Fruit fly (Drosophila melanogaster) Kc167 (cell line): ENCODE data around the gene CG31294.

Source experiments
- Myc ChIP-seq: fragments of >200 bp; optimal IDR thresholded peaks from 2 replicates; lab custom pipeline; 2017; ENCODE audit warnings: missing external identifiers
- Sin3A ChIP-seq: fragments of >200 bp; optimal IDR thresholded peaks from 2 replicates; lab custom pipeline; 2018; ENCODE audit warnings: missing external identifiers
- h ChIP-seq: fragments of >200 bp; optimal IDR thresholded peaks from 3 replicates; lab custom pipeline; 2018; ENCODE audit warnings: missing external identifiers
- insv ChIP-seq: fragments of >200 bp; optimal IDR thresholded peaks from 3 replicates; lab custom pipeline; 2018; ENCODE audit warnings: missing external identifiers
- psq ChIP-seq: fragments of >200 bp; optimal IDR thresholded peaks from 2 replicates; lab custom pipeline; 2017; ENCODE audit warnings: missing external identifiers
- ttk ChIP-seq: sonication (Bioruptor generic); optimal IDR thresholded peaks from 2 replicates; lab custom pipeline; 2017; ENCODE audit warnings: missing external identifiers

The CG31294 gene

DNA sequence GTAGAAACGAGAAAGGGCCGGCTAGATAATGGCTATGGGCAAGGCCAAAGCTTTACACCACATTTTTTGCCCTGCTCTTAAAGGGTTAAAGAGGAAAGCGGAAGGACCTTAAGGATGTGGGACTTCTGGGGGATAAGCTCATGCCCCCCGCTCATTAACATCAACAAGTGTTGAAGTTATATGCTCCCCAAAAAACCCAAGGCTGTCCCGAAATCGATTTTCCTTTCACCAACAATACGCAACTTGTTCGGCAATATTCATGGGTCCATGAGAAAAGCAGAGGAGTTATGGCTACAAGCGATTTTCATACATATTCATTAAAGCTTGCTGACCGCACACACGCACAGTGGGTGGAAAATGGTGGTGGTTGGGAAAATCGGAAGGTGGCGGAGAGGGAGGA is 35.7 kb downstream of the CG31294 start:
- TF ChIP-seq insv (lab: Kevin White, UChicago) (no peak), Myc (no peak), ttk (lab: Kevin White, UChicago) (no peak), Sin3A (no peak), psq (lab: Kevin White, UChicago) (no peak), h (no peak)

DNA sequence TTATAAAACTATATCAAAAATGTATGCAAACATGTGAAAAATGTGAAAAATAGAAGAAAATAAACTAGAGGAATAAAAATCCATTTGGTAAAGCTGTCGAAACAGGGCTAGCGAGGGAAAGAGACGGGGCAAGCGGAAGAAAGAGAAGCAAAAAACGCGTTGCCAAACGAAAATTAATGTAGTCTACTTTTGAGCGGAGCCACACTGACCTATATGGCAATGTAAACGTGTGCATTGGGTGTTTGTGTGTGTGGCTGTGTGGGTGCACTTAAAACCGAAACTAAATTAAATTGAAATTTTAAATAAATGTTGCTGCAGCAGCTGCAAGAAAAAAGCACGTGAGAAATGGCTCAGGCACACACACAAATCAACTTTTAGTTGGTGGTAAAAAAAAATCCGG is 36.4 kb downstream of the CG31294 start:
- TF ChIP-seq Sin3A (no peak), psq (lab: Kevin White, UChicago) (no peak), insv (lab: Kevin White, UChicago) (no peak), Myc (no peak), h (no peak), ttk (lab: Kevin White, UChicago) (no peak)

DNA sequence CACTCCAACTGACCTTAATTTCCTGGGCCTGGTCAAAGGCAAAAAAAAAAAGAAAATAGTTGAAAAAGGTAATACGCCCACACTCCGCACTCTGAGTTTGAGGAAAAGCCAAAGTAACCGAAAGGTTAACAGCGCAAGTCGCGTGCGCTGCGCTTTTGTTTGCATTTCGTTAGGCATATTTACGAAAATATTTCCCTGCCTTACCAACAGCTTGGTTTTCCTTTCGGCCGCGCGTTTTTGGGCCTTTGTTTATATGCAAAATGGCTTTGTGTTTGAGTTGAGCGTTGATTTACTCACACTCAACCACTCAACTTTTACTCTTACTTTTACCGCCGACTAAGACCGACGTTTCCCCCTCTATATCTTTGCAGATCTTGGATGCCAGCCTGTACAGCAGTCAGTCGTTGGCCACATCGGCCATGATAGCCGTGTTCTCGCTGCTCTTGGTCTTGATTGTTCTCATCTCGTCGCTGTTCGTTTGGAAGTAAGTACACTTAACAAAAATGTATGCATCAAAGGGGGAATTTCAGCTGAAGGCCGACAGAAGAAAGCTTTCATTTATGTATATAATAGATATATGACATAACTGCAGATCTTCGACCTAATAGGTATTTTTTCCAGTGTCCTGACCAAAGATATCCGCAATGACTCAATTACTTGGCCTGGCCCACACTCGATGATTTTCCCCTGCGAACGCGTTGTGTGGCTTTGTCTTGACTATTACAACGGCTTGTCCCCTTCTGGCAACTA is 37.4 kb downstream of the CG31294 start:
- TF ChIP-seq Myc: no peak
- no peak for TF ChIP-seq psq (lab: Kevin White, UChicago)
- TF ChIP-seq ttk (lab: Kevin White, UChicago): no peak
- TF ChIP-seq insv (lab: Kevin White, UChicago): no peak
- no peak for TF ChIP-seq h
- TF ChIP-seq Sin3A: no peak

DNA sequence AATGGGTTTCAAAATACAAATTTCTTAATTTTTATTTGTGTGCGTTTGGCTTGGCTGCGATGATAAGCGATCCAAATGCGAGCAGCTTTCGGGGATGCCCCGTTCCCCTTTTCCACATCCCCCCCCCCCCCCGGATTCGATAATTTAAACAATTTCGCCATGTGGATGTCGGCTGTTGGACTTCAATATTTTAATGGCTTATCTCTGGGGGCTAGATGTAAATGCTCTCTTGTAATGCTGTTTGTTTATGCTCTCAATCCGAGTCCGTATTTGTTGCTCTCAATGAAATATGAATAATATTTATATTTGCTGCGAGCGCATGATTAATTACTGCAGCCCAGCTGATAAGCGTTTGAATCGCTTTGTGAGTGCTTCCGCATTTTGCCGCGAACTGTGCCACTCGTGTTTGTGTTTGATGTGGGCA is 38.8 kb downstream of the CG31294 start:
- no peak for TF ChIP-seq ttk (lab: Kevin White, UChicago)

DNA sequence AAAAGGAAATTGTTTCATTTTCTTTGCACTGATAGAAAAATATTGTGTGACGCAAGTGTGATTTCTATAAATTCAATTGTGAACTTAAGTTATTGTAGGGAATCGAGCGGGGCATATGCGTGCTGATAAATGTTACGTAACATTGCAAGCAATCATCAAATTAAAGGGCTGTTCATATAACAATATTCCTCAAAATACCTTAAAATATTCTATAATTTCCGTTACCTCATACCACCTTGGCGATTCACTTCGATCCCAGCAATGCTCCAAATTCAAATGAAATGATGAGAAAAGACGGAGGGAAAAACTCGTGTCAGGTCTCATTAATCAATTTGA is 39.3 kb downstream of the CG31294 start:
- TF ChIP-seq h (no peak), psq (lab: Kevin White, UChicago) (no peak), Myc (no peak), Sin3A (no peak), insv (lab: Kevin White, UChicago) (no peak), ttk (lab: Kevin White, UChicago) (no peak)

dm6 chr3R:15676186-15677073 is 40.0 kb downstream of the CG31294 start:
- no peak for TF ChIP-seq psq (lab: Kevin White, UChicago)
- TF ChIP-seq Sin3A: no peak
- TF ChIP-seq insv (lab: Kevin White, UChicago): no peak
- no peak for TF ChIP-seq Myc
- TF ChIP-seq h: no peak

DNA sequence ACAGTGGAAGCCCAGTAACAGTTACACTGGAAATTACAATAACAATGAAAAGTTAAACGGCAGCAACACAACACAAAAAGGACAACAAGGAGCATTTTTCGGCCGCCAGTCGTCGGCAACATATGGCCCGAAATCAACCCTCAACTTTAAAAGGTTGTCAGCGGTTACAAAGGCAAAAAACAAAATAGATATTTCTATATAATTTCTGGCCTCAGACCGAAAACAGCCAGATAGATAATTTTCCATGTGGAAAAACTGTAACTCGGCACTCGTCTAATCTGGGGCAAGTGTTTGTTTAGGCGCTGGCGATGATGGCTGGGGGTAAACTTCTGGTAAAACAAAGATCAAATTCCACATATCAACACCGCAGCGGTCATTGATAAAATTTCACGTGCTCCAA is 43.1 kb downstream of the CG31294 start:
- TF ChIP-seq Sin3A (no peak), Myc (no peak), h (no peak), insv (lab: Kevin White, UChicago) (no peak), ttk (lab: Kevin White, UChicago) (no peak), psq (lab: Kevin White, UChicago) (no peak)

DNA sequence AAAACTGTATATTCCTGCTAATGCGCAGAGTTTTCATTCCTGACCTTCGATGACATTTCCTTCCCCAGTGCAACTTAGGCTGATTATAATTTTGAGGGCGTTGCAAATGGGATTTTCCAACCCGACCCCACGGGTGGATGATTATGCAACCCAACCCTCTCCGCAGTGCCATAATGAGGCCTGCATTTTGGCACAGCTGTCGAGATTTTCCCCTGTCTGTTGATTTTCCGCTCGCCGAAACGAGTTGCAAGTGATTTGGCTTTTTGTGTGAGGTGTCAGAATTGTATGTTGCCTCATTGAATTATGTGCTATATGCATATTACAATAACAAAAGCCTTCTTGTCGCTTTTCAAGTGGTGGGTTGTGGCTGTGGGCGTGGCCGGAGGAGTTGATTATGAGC is 44.1 kb downstream of the CG31294 start:
- TF ChIP-seq Myc: no peak
- TF ChIP-seq insv (lab: Kevin White, UChicago): no peak
- no peak for TF ChIP-seq h
- TF ChIP-seq Sin3A: no peak
- TF ChIP-seq ttk (lab: Kevin White, UChicago): no peak
- TF ChIP-seq psq (lab: Kevin White, UChicago): no peak

dm6 chr3R:15670559-15670958 is 45.8 kb downstream of the CG31294 start:
- TF ChIP-seq ttk (lab: Kevin White, UChicago): no peak
- no peak for TF ChIP-seq insv (lab: Kevin White, UChicago)
- no peak for TF ChIP-seq h
- TF ChIP-seq psq (lab: Kevin White, UChicago): no peak
- no peak for TF ChIP-seq Sin3A
- TF ChIP-seq Myc: no peak

DNA sequence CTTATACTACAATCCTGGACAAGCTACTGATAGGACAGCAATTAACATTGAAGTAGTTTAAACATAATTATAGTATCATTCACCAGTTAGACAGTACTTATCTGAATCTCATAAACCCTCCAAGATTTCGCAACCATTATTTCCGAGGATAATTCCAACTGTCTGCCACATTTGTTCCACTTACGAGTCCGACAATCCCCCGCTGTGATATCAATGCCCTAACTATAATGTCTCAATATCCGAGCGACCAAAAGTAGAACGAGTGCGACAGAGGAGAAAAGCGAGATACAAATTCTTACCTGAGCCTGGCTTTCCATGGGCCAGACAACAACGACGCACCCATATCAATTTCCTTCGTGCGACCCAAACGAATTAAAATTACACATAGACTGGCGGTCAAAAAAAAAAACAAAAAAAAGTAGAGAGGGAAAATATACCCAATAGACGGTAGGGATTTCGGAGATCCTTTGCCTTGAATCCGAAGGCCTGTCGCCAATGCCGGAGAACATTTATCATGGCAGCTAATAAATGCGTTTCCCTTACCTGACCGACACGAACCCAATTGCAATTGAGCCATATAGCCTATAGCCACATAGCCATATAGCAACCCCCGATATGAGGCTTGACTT is 47.4 kb downstream of the CG31294 start:
- TF ChIP-seq Myc: no peak

DNA sequence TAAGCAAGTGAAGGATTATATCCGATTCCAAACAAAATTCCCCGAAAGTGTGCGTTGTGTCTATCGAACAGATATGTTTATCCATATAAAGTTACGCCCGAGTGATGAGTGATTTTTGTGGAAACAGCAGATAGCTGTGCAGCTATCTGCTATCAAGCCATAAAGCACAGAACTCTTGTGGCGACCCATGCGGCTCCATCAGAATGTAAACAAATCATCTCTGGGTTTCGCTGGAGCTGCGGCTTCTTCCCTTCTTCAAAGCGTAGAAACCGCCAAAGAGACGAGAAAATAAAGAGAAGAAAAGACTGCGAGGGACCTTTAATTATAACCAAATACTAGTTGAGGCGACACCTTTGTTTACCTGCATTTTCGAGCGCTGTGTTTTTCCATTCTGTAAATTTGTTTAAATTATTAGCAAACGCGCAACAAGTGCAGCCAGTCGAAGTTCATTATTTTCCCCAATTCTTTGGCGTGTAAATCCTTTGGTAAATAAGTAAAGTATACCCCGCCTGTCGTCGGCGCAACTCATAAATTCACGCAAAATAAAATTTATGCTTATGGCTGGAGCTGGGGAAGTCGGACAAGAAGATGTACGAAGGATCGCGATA is 49.4 kb downstream of the CG31294 start:
- TF ChIP-seq insv (lab: Kevin White, UChicago) (no peak), psq (lab: Kevin White, UChicago) (no peak), ttk (lab: Kevin White, UChicago) (no peak), Sin3A (no peak), h (no peak)

DNA sequence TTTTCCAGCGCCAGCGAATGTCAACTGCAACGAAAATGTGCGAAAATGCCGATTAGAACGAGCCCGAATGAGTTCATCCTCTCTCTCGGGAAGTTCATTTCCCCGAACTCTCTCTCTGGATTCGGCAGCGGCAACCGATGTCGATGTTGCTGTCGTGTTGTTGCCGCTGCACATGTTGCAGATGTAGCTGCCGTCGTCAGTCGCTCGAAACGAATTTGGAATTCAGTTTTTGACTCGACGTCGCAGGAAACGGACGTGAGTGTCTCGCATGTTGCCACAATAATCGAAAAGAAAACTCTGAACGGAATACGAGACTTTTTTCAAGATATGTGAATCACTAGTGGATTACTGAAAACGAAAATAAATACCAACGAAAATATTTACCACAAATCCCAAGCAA is 50.4 kb downstream of the CG31294 start, which contains the start of gene pxb:
Gene pxb, plus strand, starts transcription at position 222 of the 400 bp plus-strand sequence.
- TF ChIP-seq h: no peak
- no peak for TF ChIP-seq insv (lab: Kevin White, UChicago)
- TF ChIP-seq Myc: no peak
- TF ChIP-seq psq (lab: Kevin White, UChicago): no peak
- TF ChIP-seq Sin3A: no peak
- TF ChIP-seq ttk (lab: Kevin White, UChicago): no peak
